Fruit fly (Drosophila melanogaster): ENCODE results near the gene Wdr82.
A peak's percentile ranks its signal among the peaks of the same experiment; 100 is the strongest.

Gene Wdr82

DNA sequence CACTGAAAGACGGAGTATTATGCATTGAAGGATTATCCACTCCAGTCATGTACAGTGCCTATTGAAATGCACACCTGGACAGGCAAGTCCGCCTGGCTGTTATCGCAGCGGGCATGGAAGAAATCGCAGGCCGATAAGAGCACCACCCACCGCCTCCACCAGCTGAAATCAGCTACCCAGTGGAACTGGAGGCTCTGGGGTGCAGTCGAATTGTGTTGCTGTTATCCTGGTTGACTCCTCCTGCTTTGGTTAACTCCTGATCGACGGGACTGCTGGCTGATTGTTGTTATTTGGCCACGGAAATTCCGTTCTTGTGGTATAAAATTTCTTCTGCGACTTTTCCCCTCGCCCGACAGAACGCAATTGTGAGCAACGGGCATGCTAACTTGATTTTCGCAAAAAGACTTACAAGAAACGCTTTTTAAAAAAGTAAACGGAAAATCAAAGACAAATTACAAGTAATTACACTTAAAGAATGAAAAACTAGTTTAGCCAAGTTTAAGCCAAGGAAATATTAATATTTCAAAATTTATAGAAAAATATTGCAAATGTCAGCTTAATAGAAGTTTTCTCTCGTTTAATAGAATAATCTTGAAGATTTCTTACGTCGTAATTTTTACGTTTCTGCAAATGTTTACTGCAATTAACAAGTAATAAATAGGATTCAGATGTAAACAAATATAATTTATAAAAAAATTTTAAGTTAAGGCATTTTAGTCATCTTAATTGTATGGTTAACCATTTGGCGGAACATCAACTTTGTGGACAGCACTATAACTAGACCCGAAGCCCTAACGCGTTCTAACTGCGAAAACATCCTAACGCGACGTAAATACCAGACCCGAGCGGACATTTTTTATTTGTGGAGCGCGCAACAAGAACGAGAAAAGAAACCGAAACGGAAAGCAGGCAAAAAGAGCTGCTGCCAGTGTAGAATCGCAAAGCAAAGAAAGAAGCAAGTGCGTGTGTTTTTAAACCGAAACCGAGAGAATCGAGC is 40.9 kb downstream of the Wdr82 start, which contains the start of the genes CG13398 and Akap200 (continued):
- TF ChIP-seq Atf-2 (GFP tag; optimal IDR thresholded peaks at IDR 0.05) = no peak
- TF ChIP-seq hb (GFP tag; IDR thresholded peaks at IDR 0.05; ENCODE audit: partially characterized antibody) = no peak
- peak; percentile 44 for TF ChIP-seq Sox100B (GFP tag; optimal IDR thresholded peaks at IDR 0.05)
- no peak for TF ChIP-seq tap (tag; optimal IDR thresholded peaks at IDR 0.05)
- TF ChIP-seq CG10959 (GFP tag; IDR thresholded peaks at IDR 0.05) = no peak
- TF ChIP-seq Six4 (GFP tag; optimal IDR thresholded peaks at IDR 0.05) = peak; percentile 21
- no peak for TF ChIP-seq CG31365 (tag; optimal IDR thresholded peaks at IDR 0.05)
- TF ChIP-seq row (GFP tag; IDR thresholded peaks at IDR 0.05) = peak; percentile 71
- no peak for TF ChIP-seq dati (GFP tag; IDR thresholded peaks at IDR 0.05)
- TF ChIP-seq ase (GFP tag; IDR thresholded peaks at IDR 0.05) = no peak
- no peak for TF ChIP-seq NFAT (GFP tag; IDR thresholded peaks at IDR 0.05)
- TF ChIP-seq da (GFP tag; optimal IDR thresholded peaks at IDR 0.05) = no peak
- TF ChIP-seq Kr (GFP tag; optimal IDR thresholded peaks at IDR 0.05) = peak; percentile 12
- TF ChIP-seq NC2β (GFP tag; optimal IDR thresholded peaks at IDR 0.05) = no peak
- no peak for TF ChIP-seq Gug (GFP tag; IDR thresholded peaks at IDR 0.05)
- peak; percentile 48 for TF ChIP-seq CG2120 (GFP tag; optimal IDR thresholded peaks at IDR 0.05)
- no peak for TF ChIP-seq bsh (GFP tag; optimal IDR thresholded peaks at IDR 0.05)
- no peak for TF ChIP-seq Dip2 (GFP tag; IDR thresholded peaks at IDR 0.05)
- TF ChIP-seq ERR (GFP tag; optimal IDR thresholded peaks at IDR 0.05) = no peak
- no peak for TF ChIP-seq mld (GFP tag; IDR thresholded peaks at IDR 0.05; ENCODE audit: partially characterized antibody)
- TF ChIP-seq dmrt11E (tag; optimal IDR thresholded peaks at IDR 0.05) = no peak
- no peak for TF ChIP-seq CG13296 (GFP tag; optimal IDR thresholded peaks at IDR 0.05)
- TF ChIP-seq CG10979 (tag; optimal IDR thresholded peaks at IDR 0.05) = no peak
- TF ChIP-seq scrt (GFP tag; optimal IDR thresholded peaks at IDR 0.05) = no peak
- TF ChIP-seq CG12155 (GFP tag; optimal IDR thresholded peaks at IDR 0.05) = peak; percentile 37
- TF ChIP-seq CG32772 (GFP tag; IDR thresholded peaks at IDR 0.05) = no peak
- TF ChIP-seq amos (GFP tag; IDR thresholded peaks at IDR 0.05; ENCODE audit: partially characterized antibody) = no peak
- peak; percentile 19 for TF ChIP-seq CG15514 (GFP tag; optimal IDR thresholded peaks at IDR 0.05)
- no peak for TF ChIP-seq emc (GFP tag; optimal IDR thresholded peaks at IDR 0.05)
- peak; percentile 33 for TF ChIP-seq CG9817 (tag; optimal IDR thresholded peaks at IDR 0.05)
- no peak for TF ChIP-seq pan (optimal IDR thresholded peaks at IDR 0.05)
- peak in 1 of 2 experiments; percentile 16 for TF ChIP-seq pan (GFP tag; optimal IDR thresholded peaks at IDR 0.05 in 1 of 2, IDR thresholded peaks at IDR 0.05 in 1 of 2)
- TF ChIP-seq CG7839 (tag; optimal IDR thresholded peaks at IDR 0.05) = no peak
- peak; percentile 2 for TF ChIP-seq HHEX (GFP tag; optimal IDR thresholded peaks at IDR 0.05)
- no peak for TF ChIP-seq CG8290 (GFP tag; optimal IDR thresholded peaks at IDR 0.05)
- TF ChIP-seq CG8290 (tag; optimal IDR thresholded peaks at IDR 0.05) = no peak
- peak; percentile 46 for TF ChIP-seq CG4424 (GFP tag; optimal IDR thresholded peaks at IDR 0.05)
- no peak for TF ChIP-seq CG4328 (GFP tag; optimal IDR thresholded peaks at IDR 0.05)
- no peak for TF ChIP-seq tx (GFP tag; optimal IDR thresholded peaks at IDR 0.05)
- TF ChIP-seq btn (GFP tag; optimal IDR thresholded peaks at IDR 0.05) = no peak
- 0 out of 2 replicates have a peak, but pooled peaks have one; percentile 10 for TF ChIP-seq CG11247 (GFP tag; IDR thresholded peaks at IDR 0.05)
- no peak for TF ChIP-seq CG8089 (GFP tag; optimal IDR thresholded peaks at IDR 0.05)
- TF ChIP-seq Mrtf (GFP tag; IDR thresholded peaks at IDR 0.05) = no peak
- TF ChIP-seq ci (GFP tag; IDR thresholded peaks at IDR 0.05) = peak; percentile 49; the same call in 1 of the 3 replicates
- peak; percentile 56 for TF ChIP-seq CG2712 (tag; optimal IDR thresholded peaks at IDR 0.05)
- TF ChIP-seq CG9932 (GFP tag; IDR thresholded peaks at IDR 0.05) = peak; percentile 55
- TF ChIP-seq br (optimal IDR thresholded peaks at IDR 0.05) = no peak
- TF ChIP-seq peb (GFP tag; IDR thresholded peaks at IDR 0.05) = no peak
- TF ChIP-seq tgo (GFP tag; IDR thresholded peaks at IDR 0.05) = no peak
- TF ChIP-seq CG17186 (GFP tag; optimal IDR thresholded peaks at IDR 0.05) = no peak

All from whole organism, embryonic.